Fruit fly (Drosophila melanogaster) whole organism, prepupa: ENCODE results near the gene raw.

Experiments used
- Blimp-1 ChIP-seq: fragments of 200-800 bp; sonication (Bioruptor generic); optimal IDR thresholded peaks from 3 replicates; lab custom pipeline; 2017; ENCODE audit warnings: missing biosample characterization, missing genetic modification characterization, mild to moderate bottlenecking, moderate library complexity, missing genetic modification reagents
- CG11902 ChIP-seq: fragments of 200-800 bp; sonication (Bioruptor generic); optimal IDR thresholded peaks from 3 replicates; lab custom pipeline; 2016; ENCODE audit warnings: missing biosample characterization, missing genetic modification characterization
- CG3032 ChIP-seq: fragments of 200-800 bp; optimal IDR thresholded peaks from 2 replicates; lab custom pipeline; 2019; ENCODE audit warnings: missing biosample characterization, mild to moderate bottlenecking, missing genetic modification characterization, moderate library complexity
- CG3919 ChIP-seq: fragments of 200-800 bp; sonication (Bioruptor generic); optimal IDR thresholded peaks from 3 replicates; lab custom pipeline; 2016; ENCODE audit warnings: missing biosample characterization, missing genetic modification characterization
- CG4318 ChIP-seq: fragments of 200-800 bp; sonication (Bioruptor generic); optimal IDR thresholded peaks from 3 replicates; lab custom pipeline; 2017; ENCODE audit warnings: missing biosample characterization, mild to moderate bottlenecking, missing genetic modification characterization
- CG6276 ChIP-seq: fragments of 200-800 bp; sonication (Bioruptor generic); optimal IDR thresholded peaks from 2 replicates; lab custom pipeline; 2017; ENCODE audit warnings: missing biosample characterization, mild to moderate bottlenecking, missing genetic modification characterization
- CG6792 ChIP-seq: fragments of 200-800 bp; sonication (Bioruptor generic); optimal IDR thresholded peaks from 3 replicates; lab custom pipeline; 2016; ENCODE audit warnings: missing biosample characterization, missing genetic modification characterization
- CG6808 ChIP-seq: fragments of 200-800 bp; sonication (Bioruptor generic); optimal IDR thresholded peaks from 3 replicates; lab custom pipeline; 2017; ENCODE audit warnings: missing biosample characterization, missing genetic modification characterization, mild to moderate bottlenecking, moderate library complexity, missing genetic modification reagents
- CG6854 ChIP-seq: fragments of 200-800 bp; sonication (Bioruptor generic); optimal IDR thresholded peaks from 2 replicates; lab custom pipeline; 2017; ENCODE audit warnings: missing biosample characterization, mild to moderate bottlenecking, missing genetic modification characterization
- CG7368 ChIP-seq: fragments of 200-800 bp; sonication (Bioruptor generic); optimal IDR thresholded peaks from 3 replicates; lab custom pipeline; 2016; ENCODE audit warnings: missing biosample characterization, missing genetic modification characterization
- CG8319 ChIP-seq: fragments of 200-800 bp; sonication (Bioruptor generic); optimal IDR thresholded peaks from 3 replicates; lab custom pipeline; 2016; ENCODE audit warnings: missing biosample characterization, missing genetic modification characterization
- CG8632 ChIP-seq: fragments of 200-800 bp; sonication (Bioruptor generic); optimal IDR thresholded peaks from 3 replicates; lab custom pipeline; 2016; ENCODE audit warnings: missing biosample characterization, missing genetic modification characterization
- CG9139 ChIP-seq: fragments of 200-800 bp; sonication (Bioruptor generic); optimal IDR thresholded peaks from 3 replicates; lab custom pipeline; 2017; ENCODE audit warnings: missing biosample characterization, mild to moderate bottlenecking, missing genetic modification characterization
- Eip78C ChIP-seq: fragments of 200-800 bp; sonication (Bioruptor generic); peaks from one replicate; lab custom pipeline; 2016; ENCODE audit warnings: missing biosample characterization, missing genetic modification characterization
- Ets96B ChIP-seq: fragments of 200-800 bp; optimal IDR thresholded peaks from 2 replicates; lab custom pipeline; 2019; ENCODE audit warnings: missing biosample characterization, mild to moderate bottlenecking, missing genetic modification characterization, moderate library complexity
- Hr39 ChIP-seq: fragments of 200-800 bp; sonication (Bioruptor generic); optimal IDR thresholded peaks from 2 replicates; lab custom pipeline; 2016; ENCODE audit warnings: missing biosample characterization, missing genetic modification characterization
- Lpt ChIP-seq: fragments of 200-800 bp; sonication (Bioruptor generic); optimal IDR thresholded peaks from 3 replicates; lab custom pipeline; 2016; ENCODE audit warnings: missing biosample characterization, missing genetic modification characterization
- Smox ChIP-seq: fragments of 200-800 bp; sonication (Bioruptor generic); optimal IDR thresholded peaks from 3 replicates; lab custom pipeline; 2016; ENCODE audit warnings: missing biosample characterization, missing genetic modification characterization
- Sox102F ChIP-seq: fragments of 200-800 bp; sonication (Bioruptor generic); optimal IDR thresholded peaks from 2 replicates; lab custom pipeline; 2016; ENCODE audit warnings: missing biosample characterization, mild to moderate bottlenecking, missing genetic modification characterization
- Sox15 ChIP-seq: fragments of 200-800 bp; sonication (Bioruptor generic); optimal IDR thresholded peaks from 3 replicates; lab custom pipeline; 2016; ENCODE audit warnings: missing biosample characterization, missing genetic modification characterization
- cyc ChIP-seq: fragments of 200-800 bp; sonication (Bioruptor generic); optimal IDR thresholded peaks from 3 replicates; lab custom pipeline; 2016; ENCODE audit warnings: missing biosample characterization, missing genetic modification characterization
- dac ChIP-seq: fragments of 200-800 bp; sonication (Bioruptor generic); optimal IDR thresholded peaks from 2 replicates; lab custom pipeline; 2017; ENCODE audit warnings: missing biosample characterization, mild to moderate bottlenecking, missing genetic modification characterization
- dsx ChIP-seq: fragments of 200-800 bp; optimal IDR thresholded peaks from 3 replicates; lab custom pipeline; 2019; ENCODE audit warnings: missing biosample characterization, mild to moderate bottlenecking, missing genetic modification characterization, moderate library complexity; ENCODE audit not compliant: poor library complexity, severe bottlenecking
- eg ChIP-seq: fragments of 200-800 bp; sonication (Bioruptor generic); IDR thresholded peaks from 3 replicates; pipeline ENCODE4 v1.3.6; 2022; ENCODE audit warnings: missing biosample characterization, missing genetic modification characterization
- fd59A ChIP-seq: fragments of 200-800 bp; sonication (Bioruptor generic); optimal IDR thresholded peaks from 2 replicates; lab custom pipeline; 2017; ENCODE audit warnings: missing biosample characterization, mild to moderate bottlenecking, missing genetic modification characterization, missing genetic modification reagents
- fkh ChIP-seq: fragments of 200-800 bp; sonication (Bioruptor generic); optimal IDR thresholded peaks from 3 replicates; lab custom pipeline; 2017; ENCODE audit warnings: missing biosample characterization, mild to moderate bottlenecking, missing genetic modification characterization, moderate library complexity
- net ChIP-seq: fragments of 200-800 bp; sonication (Bioruptor generic); optimal IDR thresholded peaks from 3 replicates; lab custom pipeline; 2016; ENCODE audit warnings: missing biosample characterization, missing genetic modification characterization
- spab ChIP-seq: fragments of 200-800 bp; sonication (Bioruptor generic); optimal IDR thresholded peaks from 2 replicates; lab custom pipeline; 2017; ENCODE audit warnings: missing biosample characterization, mild to moderate bottlenecking, missing genetic modification characterization, missing genetic modification reagents
- svp ChIP-seq: fragments of 200-800 bp; sonication (Bioruptor generic); peaks from one replicate; lab custom pipeline; 2016; ENCODE audit warnings: missing biosample characterization, missing genetic modification characterization
- topi ChIP-seq: fragments of 200-800 bp; sonication (Bioruptor generic); optimal IDR thresholded peaks from 3 replicates; lab custom pipeline; 2016; ENCODE audit warnings: missing biosample characterization, missing genetic modification characterization
- vri ChIP-seq: fragments of 200-800 bp; sonication (Bioruptor generic); optimal IDR thresholded peaks from 3 replicates; lab custom pipeline; 2016; ENCODE audit warnings: missing biosample characterization, mild to moderate bottlenecking, missing genetic modification characterization

The raw gene

dm6 chr2L:8776163-8776562 lies 35.7 kb upstream of the raw start, which contains the start of gene LManV:
Gene LManV (minus strand): TSS chr2L:8776263.
- TF ChIP-seq cyc (no peak), svp (peak; percentile 14), vri (peak; percentile 14)

dm6 chr2L:8772244-8772643 lies 31.8 kb upstream of the raw start, which contains the start of gene LManIV:
Gene LManIV (minus strand): TSS chr2L:8772344.
- TF ChIP-seq eg (GFP tag; lab: Robert Waterston, UW) (no peak), Blimp-1 (GFP tag; lab: Kevin White, UChicago) (no peak), CG3032 (no peak), Ets96B (tag; lab: Kevin White, UChicago) (no peak)

- no peak for TF ChIP-seq CG8319 (GFP tag; lab: Kevin White, UChicago)
- no peak for TF ChIP-seq CG6854
- TF ChIP-seq spab (GFP tag; lab: Kevin White, UChicago), result no peak
- no peak for TF ChIP-seq CG6276 (GFP tag; lab: Kevin White, UChicago)
- no peak for TF ChIP-seq Smox (GFP tag; lab: Kevin White, UChicago)
- TF ChIP-seq CG6808, result no peak
These were observed 28.2 kb upstream of the raw start, which contains the start of gene LManIII for dm6 chr2L:8768660-8769138. Gene LManIII (minus strand): TSS chr2L:8768710.

dm6 chr2L:8762833-8763232 lies 22.4 kb upstream of the raw start:
- TF ChIP-seq CG9139 (no peak), spab (GFP tag; lab: Kevin White, UChicago) (peak; percentile 6), CG11902 (GFP tag; lab: Kevin White, UChicago) (no peak), Sox102F (no peak)

dm6 chr2L:8752022-8752421 lies 11.6 kb upstream of the raw start, which contains the start of the genes CG45307 and CG12438:
Gene CG45307 (minus strand): TSS chr2L:8752122.
Gene CG12438 (plus strand): TSS chr2L:8752285.
- no peak for TF ChIP-seq CG6808
- no peak for TF ChIP-seq CG4318 (GFP tag; lab: Kevin White, UChicago)
- TF ChIP-seq CG8632 (GFP tag; lab: Kevin White, UChicago), result no peak

- TF ChIP-seq fkh (GFP tag; lab: Kevin White, UChicago) (no peak), fd59A (GFP tag; lab: Kevin White, UChicago) (no peak), net (GFP tag; lab: Kevin White, UChicago) (no peak), CG9139 (no peak), Hr39 (no peak)
These were observed 7.0 kb upstream of the raw start for dm6 chr2L:8747480-8747879.

dm6 chr2L:8746350-8746759 lies 5.9 kb upstream of the raw start:
- no peak for TF ChIP-seq CG8632 (GFP tag; lab: Kevin White, UChicago)
- peak; percentile 11 for TF ChIP-seq CG6792 (GFP tag; lab: Kevin White, UChicago)
- peak; percentile 20 for TF ChIP-seq CG3919 (GFP tag; lab: Kevin White, UChicago)
- peak; percentile 32 for TF ChIP-seq topi (GFP tag; lab: Kevin White, UChicago)
- peak; percentile 77 for TF ChIP-seq Eip78C
- no peak for TF ChIP-seq Smox (GFP tag; lab: Kevin White, UChicago)
- no peak for TF ChIP-seq Sox102F
- peak; percentile 57 for TF ChIP-seq svp

dm6 chr2L:8743082-8743481 lies 2.6 kb upstream of the raw start:
- no peak for TF ChIP-seq CG6854
- TF ChIP-seq Sox15, result no peak
- TF ChIP-seq Smox (GFP tag; lab: Kevin White, UChicago), result no peak
- TF ChIP-seq fkh (GFP tag; lab: Kevin White, UChicago), result no peak
- no peak for TF ChIP-seq vri
- TF ChIP-seq dsx, result no peak
- no peak for TF ChIP-seq Lpt (GFP tag; lab: Kevin White, UChicago)
- no peak for TF ChIP-seq cyc
- no peak for TF ChIP-seq dac (GFP tag; lab: Kevin White, UChicago)
- TF ChIP-seq CG7368 (GFP tag; lab: Kevin White, UChicago), result no peak
